Fruit fly (Drosophila melanogaster) whole organism, prepupa: ENCODE data around the gene Socs36E.
A peak's percentile ranks its signal among the peaks of the same experiment; 100 is the strongest.

Experiments
- CG11902 ChIP-seq: fragments of 200-800 bp; sonication (Bioruptor generic); optimal IDR thresholded peaks from 3 replicates; lab custom pipeline; 2016; ENCODE audit warnings: missing biosample characterization, missing genetic modification characterization
- CG1621 ChIP-seq: fragments of 200-800 bp; sonication (Bioruptor generic); optimal IDR thresholded peaks from 3 replicates; lab custom pipeline; 2018; ENCODE audit warnings: missing biosample characterization, mild to moderate bottlenecking, missing genetic modification characterization
- CG16779 ChIP-seq: fragments of 200-800 bp; sonication (Bioruptor generic); optimal IDR thresholded peaks from 3 replicates; lab custom pipeline; 2017; ENCODE audit warnings: missing biosample characterization, mild to moderate bottlenecking, missing genetic modification characterization
- CG31627 ChIP-seq: fragments of 200-800 bp; sonication (Bioruptor generic); optimal IDR thresholded peaks from 3 replicates; lab custom pipeline; 2016; ENCODE audit warnings: missing biosample characterization, missing genetic modification characterization
- CG3919 ChIP-seq: fragments of 200-800 bp; sonication (Bioruptor generic); optimal IDR thresholded peaks from 3 replicates; lab custom pipeline; 2016; ENCODE audit warnings: missing biosample characterization, missing genetic modification characterization
- CG4318 ChIP-seq: fragments of 200-800 bp; sonication (Bioruptor generic); optimal IDR thresholded peaks from 3 replicates; lab custom pipeline; 2017; ENCODE audit warnings: missing biosample characterization, mild to moderate bottlenecking, missing genetic modification characterization
- CG6163 ChIP-seq: fragments of 200-800 bp; sonication (Bioruptor generic); IDR thresholded peaks from 3 replicates; pipeline ENCODE4 v1.3.6; 2022; ENCODE audit warnings: missing biosample characterization, missing genetic modification characterization
- CG6276 ChIP-seq: fragments of 200-800 bp; sonication (Bioruptor generic); optimal IDR thresholded peaks from 2 replicates; lab custom pipeline; 2017; ENCODE audit warnings: missing biosample characterization, mild to moderate bottlenecking, missing genetic modification characterization
- CG6808 ChIP-seq: fragments of 200-800 bp; sonication (Bioruptor generic); optimal IDR thresholded peaks from 3 replicates; lab custom pipeline; 2017; ENCODE audit warnings: missing biosample characterization, missing genetic modification characterization, mild to moderate bottlenecking, moderate library complexity, missing genetic modification reagents
- CG8632 ChIP-seq: fragments of 200-800 bp; sonication (Bioruptor generic); optimal IDR thresholded peaks from 3 replicates; lab custom pipeline; 2016; ENCODE audit warnings: missing biosample characterization, missing genetic modification characterization
- Eip75B ChIP-seq: fragments of 200-800 bp; sonication (Bioruptor generic); optimal IDR thresholded peaks from 3 replicates; lab custom pipeline; 2016; ENCODE audit warnings: missing biosample characterization, missing genetic modification characterization
- Eip78C ChIP-seq: fragments of 200-800 bp; sonication (Bioruptor generic); peaks from one replicate; lab custom pipeline; 2016; ENCODE audit warnings: missing biosample characterization, missing genetic modification characterization
- Eip93F ChIP-seq: fragments of 200-800 bp; sonication (Bioruptor generic); optimal IDR thresholded peaks from 2 replicates; lab custom pipeline; 2016; ENCODE audit warnings: missing biosample characterization, mild to moderate bottlenecking, missing genetic modification characterization
- Ets96B ChIP-seq: fragments of 200-800 bp; optimal IDR thresholded peaks from 2 replicates; lab custom pipeline; 2019; ENCODE audit warnings: missing biosample characterization, mild to moderate bottlenecking, missing genetic modification characterization, moderate library complexity
- Hr38 ChIP-seq: sonication (Bioruptor generic); optimal IDR thresholded peaks from 2 replicates; lab custom pipeline; 2016; ENCODE audit warnings: missing biosample characterization, missing genetic modification characterization
- Lpt ChIP-seq: fragments of 200-800 bp; sonication (Bioruptor generic); optimal IDR thresholded peaks from 3 replicates; lab custom pipeline; 2016; ENCODE audit warnings: missing biosample characterization, missing genetic modification characterization
- Smox ChIP-seq: fragments of 200-800 bp; sonication (Bioruptor generic); optimal IDR thresholded peaks from 3 replicates; lab custom pipeline; 2016; ENCODE audit warnings: missing biosample characterization, missing genetic modification characterization
- Sox102F ChIP-seq: fragments of 200-800 bp; sonication (Bioruptor generic); optimal IDR thresholded peaks from 2 replicates; lab custom pipeline; 2016; ENCODE audit warnings: missing biosample characterization, mild to moderate bottlenecking, missing genetic modification characterization
- Sox14 ChIP-seq: fragments of 200-800 bp; sonication (Bioruptor generic); optimal IDR thresholded peaks from 3 replicates; lab custom pipeline; 2016; ENCODE audit warnings: missing biosample characterization, missing genetic modification characterization
- Sox15 ChIP-seq: fragments of 200-800 bp; sonication (Bioruptor generic); optimal IDR thresholded peaks from 3 replicates; lab custom pipeline; 2016; ENCODE audit warnings: missing biosample characterization, missing genetic modification characterization
- achi ChIP-seq: fragments of 200-800 bp; sonication (Bioruptor generic); optimal IDR thresholded peaks from 3 replicates; lab custom pipeline; 2016; ENCODE audit warnings: missing biosample characterization, missing genetic modification characterization
- cyc ChIP-seq: fragments of 200-800 bp; sonication (Bioruptor generic); optimal IDR thresholded peaks from 3 replicates; lab custom pipeline; 2016; ENCODE audit warnings: missing biosample characterization, missing genetic modification characterization
- dsx ChIP-seq: fragments of 200-800 bp; optimal IDR thresholded peaks from 3 replicates; lab custom pipeline; 2019; ENCODE audit warnings: missing biosample characterization, mild to moderate bottlenecking, missing genetic modification characterization, moderate library complexity; ENCODE audit not compliant: poor library complexity, severe bottlenecking
- eg ChIP-seq: fragments of 200-800 bp; sonication (Bioruptor generic); IDR thresholded peaks from 3 replicates; pipeline ENCODE4 v1.3.6; 2022; ENCODE audit warnings: missing biosample characterization, missing genetic modification characterization
- esn ChIP-seq: fragments of 200-800 bp; sonication (Bioruptor generic); optimal IDR thresholded peaks from 2 replicates; lab custom pipeline; 2016; ENCODE audit warnings: missing biosample characterization, mild to moderate bottlenecking, missing genetic modification characterization, moderate library complexity
- fd59A ChIP-seq: fragments of 200-800 bp; sonication (Bioruptor generic); optimal IDR thresholded peaks from 2 replicates; lab custom pipeline; 2017; ENCODE audit warnings: missing biosample characterization, mild to moderate bottlenecking, missing genetic modification characterization, missing genetic modification reagents
- fd85E ChIP-seq: fragments of 200-800 bp; sonication (Bioruptor generic); optimal IDR thresholded peaks from 3 replicates; lab custom pipeline; 2016; ENCODE audit warnings: missing biosample characterization, missing genetic modification characterization
- fkh ChIP-seq: fragments of 200-800 bp; sonication (Bioruptor generic); optimal IDR thresholded peaks from 3 replicates; lab custom pipeline; 2017; ENCODE audit warnings: missing biosample characterization, mild to moderate bottlenecking, missing genetic modification characterization, moderate library complexity
- lz ChIP-seq: fragments of 200-800 bp; sonication (Bioruptor generic); optimal IDR thresholded peaks from 3 replicates; lab custom pipeline; 2016; ENCODE audit warnings: missing biosample characterization, missing genetic modification characterization
- pdm3 ChIP-seq: fragments of 200-800 bp; sonication (Bioruptor generic); optimal IDR thresholded peaks from 3 replicates; lab custom pipeline; 2016; ENCODE audit warnings: missing biosample characterization, missing genetic modification characterization
- salr ChIP-seq, 2 experiments: fragments of 200-800 bp; sonication (Bioruptor generic); optimal IDR thresholded peaks; 3 replicates each; lab custom pipeline; 2016 to 2018; ENCODE audit warnings: missing biosample characterization in 2 of 2, missing genetic modification characterization in 2 of 2, mild to moderate bottlenecking in 1 of 2
- spab ChIP-seq: fragments of 200-800 bp; sonication (Bioruptor generic); optimal IDR thresholded peaks from 2 replicates; lab custom pipeline; 2017; ENCODE audit warnings: missing biosample characterization, mild to moderate bottlenecking, missing genetic modification characterization, missing genetic modification reagents
- svp ChIP-seq: fragments of 200-800 bp; sonication (Bioruptor generic); peaks from one replicate; lab custom pipeline; 2016; ENCODE audit warnings: missing biosample characterization, missing genetic modification characterization
- vri ChIP-seq: fragments of 200-800 bp; sonication (Bioruptor generic); optimal IDR thresholded peaks from 3 replicates; lab custom pipeline; 2016; ENCODE audit warnings: missing biosample characterization, mild to moderate bottlenecking, missing genetic modification characterization

Gene Socs36E

dm6 chr2L:18119643-18120042, 32.6 kb downstream of the Socs36E start, which contains the start of gene CG5758 (continued):
- peak; percentile 50 for TF ChIP-seq Smox (GFP tag; lab: Kevin White, UChicago)
- TF ChIP-seq Sox102F, result no peak
- TF ChIP-seq Sox14, result peak; percentile 33
- TF ChIP-seq Lpt (GFP tag; lab: Kevin White, UChicago), result no peak
- peak; percentile 47 for TF ChIP-seq CG3919
- no peak for TF ChIP-seq CG4318
- no peak for TF ChIP-seq salr (GFP tag; optimal IDR thresholded peaks at IDR 0.05; lab: Kevin White, UChicago)
- peak; percentile 29 for TF ChIP-seq lz (GFP tag; lab: Kevin White, UChicago)

- TF ChIP-seq fd59A (GFP tag; lab: Kevin White, UChicago) (no peak), dsx (GFP tag; lab: Kevin White, UChicago) (no peak), CG11902 (no peak), svp (GFP tag; lab: Kevin White, UChicago) (peak; percentile 54), fkh (GFP tag; lab: Kevin White, UChicago) (peak; percentile 13), Hr38 (GFP tag; lab: Kevin White, UChicago) (no peak), vri (peak; percentile 31), CG6276 (GFP tag; lab: Kevin White, UChicago) (no peak), CG31627 (no peak), CG6808 (GFP tag; lab: Kevin White, UChicago) (no peak), CG1621 (tag; lab: Kevin White, UChicago) (no peak), spab (GFP tag; lab: Kevin White, UChicago) (no peak)
- TF ChIP-seq, all 60 proteins: peak for 3
Observed at dm6 chr2L:18115104-18115503, 37.1 kb downstream of the Socs36E start.

dm6 chr2L:18114176-18114703, 38.0 kb downstream of the Socs36E start, which contains the start of gene CG15152:
CG15152 (plus strand) TSS chr2L:18114547.
- TF ChIP-seq Eip78C (GFP tag; lab: Kevin White, UChicago) (peak; percentile 6), Eip93F (GFP tag; lab: Kevin White, UChicago) (peak; percentile 48), vri (peak; percentile 22), svp (GFP tag; lab: Kevin White, UChicago) (peak; percentile 77), Ets96B (tag; lab: Kevin White, UChicago) (no peak), CG6163 (no peak)
- TF ChIP-seq, all 60 proteins: peak for 4

dm6 chr2L:18113079-18113478, 39.1 kb downstream of the Socs36E start, which contains the start of gene CG44476:
CG44476 (minus strand) TSS chr2L:18113179.
- TF ChIP-seq eg (GFP tag; lab: Robert Waterston, UW) (no peak), vri (no peak), fkh (GFP tag; lab: Kevin White, UChicago) (no peak), esn (no peak), CG6808 (GFP tag; lab: Kevin White, UChicago) (no peak), fd85E (GFP tag; lab: Kevin White, UChicago) (no peak), cyc (no peak)
- TF ChIP-seq, all 60 proteins: peak for 0

dm6 chr2L:18112435-18112834, 39.8 kb downstream of the Socs36E start:
- TF ChIP-seq Sox15 (no peak), pdm3 (GFP tag; lab: Kevin White, UChicago) (no peak), CG31627 (no peak), CG6163 (no peak)
- TF ChIP-seq, all 60 proteins: peak for 0

- TF ChIP-seq CG8632 (GFP tag; lab: Kevin White, UChicago) (no peak), achi (GFP tag; lab: Kevin White, UChicago) (no peak), CG16779 (tag; lab: Kevin White, UChicago) (no peak), CG4318 (no peak), Eip75B (GFP tag; lab: Kevin White, UChicago) (no peak), svp (GFP tag; lab: Kevin White, UChicago) (no peak), CG1621 (tag; lab: Kevin White, UChicago) (no peak)
Observed at dm6 chr2L:18096268-18096667, 55.9 kb downstream of the Socs36E start, which contains the start of gene Slc25A46b. Slc25A46b (plus strand) TSS chr2L:18096568.
